Fruit fly (Drosophila melanogaster) Kc167 (cell line): Measurements from ENCODE around the gene CG3868.

Source experiments
- Sin3A ChIP-seq: fragments of >200 bp; optimal IDR thresholded peaks from 2 replicates; lab custom pipeline; 2018; ENCODE audit warnings: missing external identifiers
- insv ChIP-seq: fragments of >200 bp; optimal IDR thresholded peaks from 3 replicates; lab custom pipeline; 2018; ENCODE audit warnings: missing external identifiers
- psq ChIP-seq: fragments of >200 bp; optimal IDR thresholded peaks from 2 replicates; lab custom pipeline; 2017; ENCODE audit warnings: missing external identifiers
- ttk ChIP-seq: sonication (Bioruptor generic); optimal IDR thresholded peaks from 2 replicates; lab custom pipeline; 2017; ENCODE audit warnings: missing external identifiers

DNA sequence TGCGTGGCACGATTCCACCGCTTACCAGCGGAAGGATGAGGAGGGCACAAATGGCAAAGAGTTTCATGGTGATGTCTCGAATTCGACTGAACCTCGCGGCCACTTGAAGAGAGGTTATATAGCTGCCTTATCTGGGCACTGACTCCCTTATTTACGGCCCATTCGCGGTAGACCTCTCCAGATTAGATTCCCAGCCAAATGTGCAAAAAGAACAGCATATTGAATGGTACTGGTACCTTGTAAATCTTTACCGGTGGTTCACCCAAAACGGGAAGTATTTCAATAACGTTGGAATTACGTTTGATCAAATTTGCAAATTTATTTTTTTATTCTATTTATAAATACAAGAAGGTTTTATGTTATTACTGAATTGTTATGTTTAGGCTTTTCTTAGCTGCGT, at the start of gene CG3868:
- TF ChIP-seq Sin3A (lab: Kevin White, UChicago) (no peak), ttk (no peak), psq (lab: Kevin White, UChicago) (no peak), insv (lab: Kevin White, UChicago) (no peak)
